Worm (Caenorhabditis elegans) whole organism, dauer: ENCODE results near the gene Y7A5A.6.

ENCODE experiments used
- unc-62 ChIP-seq: sonication (generic microtip); optimal IDR thresholded peaks from 2 replicates; lab custom pipeline; 2017; ENCODE audit warnings: missing biosample characterization, missing genetic modification reagents, missing genetic modification characterization

Gene Y7A5A.6

ce11 chrX:15786726-15787125 lies 12.8 kb downstream of the Y7A5A.6 start, which contains the start of gene Y7A5A.5:
Y7A5A.5 (minus strand) TSS chrX:15786826.
- no peak for TF ChIP-seq unc-62 (GFP tag; lab: Kevin White, UChicago)

ce11 chrX:15784570-15784969 lies 14.9 kb downstream of the Y7A5A.6 start, which contains the start of gene Y7A5A.3:
Y7A5A.3 (minus strand) TSS chrX:15784670.
- TF ChIP-seq unc-62 (GFP tag; lab: Kevin White, UChicago), result no peak

- no peak for TF ChIP-seq unc-62 (GFP tag; lab: Kevin White, UChicago)
Measured at ce11 chrX:15782027-15782426, 17.5 kb downstream of the Y7A5A.6 start, which contains the start of gene Y7A5A.24. Y7A5A.24 (minus strand) TSS chrX:15782127.

ce11 chrX:15779503-15779902 lies 20.0 kb downstream of the Y7A5A.6 start:
- TF ChIP-seq unc-62 (GFP tag; lab: Kevin White, UChicago), result no peak

ce11 chrX:15773262-15773908 lies 26.1 kb downstream of the Y7A5A.6 start, which contains the start of gene Y7A5A.13:
Y7A5A.13 (plus strand) TSS chrX:15773858.
- no peak for TF ChIP-seq unc-62 (GFP tag; lab: Kevin White, UChicago)

- no peak for TF ChIP-seq unc-62 (GFP tag; lab: Kevin White, UChicago)
Measured at ce11 chrX:15772674-15773073, 26.8 kb downstream of the Y7A5A.6 start, which contains the start of gene Y7A5A.2. Y7A5A.2 (minus strand) TSS chrX:15772735.

ce11 chrX:15771411-15771810 lies 28.1 kb downstream of the Y7A5A.6 start, which contains the start of gene Y7A5A.1:
Y7A5A.1 (minus strand) TSS chrX:15771493.
- no peak for TF ChIP-seq unc-62 (GFP tag; lab: Kevin White, UChicago)

ce11 chrX:15770787-15771186 lies 28.7 kb downstream of the Y7A5A.6 start:
- TF ChIP-seq unc-62 (GFP tag; lab: Kevin White, UChicago), result no peak

- TF ChIP-seq unc-62 (GFP tag; lab: Kevin White, UChicago), result no peak
Measured at ce11 chrX:15769895-15770559, 29.5 kb downstream of the Y7A5A.6 start.

- no peak for TF ChIP-seq unc-62 (GFP tag; lab: Kevin White, UChicago)
Measured at ce11 chrX:15768532-15768931, 31.0 kb downstream of the Y7A5A.6 start.

ce11 chrX:15766861-15767260 lies 32.6 kb downstream of the Y7A5A.6 start:
- TF ChIP-seq unc-62 (GFP tag; lab: Kevin White, UChicago), result no peak

ce11 chrX:15766147-15766546 lies 33.3 kb downstream of the Y7A5A.6 start, which contains the start of gene bus-17:
bus-17 (minus strand) TSS chrX:15766354.
- TF ChIP-seq unc-62 (GFP tag; lab: Kevin White, UChicago), result no peak

- TF ChIP-seq unc-62 (GFP tag; lab: Kevin White, UChicago), result no peak
Measured at ce11 chrX:15759222-15759621, 40.3 kb downstream of the Y7A5A.6 start.

ce11 chrX:15757169-15757568 lies 42.3 kb downstream of the Y7A5A.6 start, which contains the start of gene wrt-4:
wrt-4 (minus strand) TSS chrX:15757269.
- no peak for TF ChIP-seq unc-62 (GFP tag; lab: Kevin White, UChicago)

ce11 chrX:15751245-15751644 lies 48.2 kb downstream of the Y7A5A.6 start:
- TF ChIP-seq unc-62 (GFP tag; lab: Kevin White, UChicago), result no peak
